Worm (Caenorhabditis elegans) whole organism, L4 larva: ENCODE measurements around the gene F22B7.3.

ENCODE experiments used
- F49E8.2 ChIP-seq: sonication (generic microtip); optimal IDR thresholded peaks from 2 replicates; lab custom pipeline; 2016; ENCODE audit warnings: missing compliant biosample characterization, mild to moderate bottlenecking, missing genetic modification characterization, borderline replicate concordance
- T20F7.1 ChIP-seq: fragments of 200-800 bp; sonication (Bioruptor generic); optimal IDR thresholded peaks from 2 replicates; lab custom pipeline; 2018; ENCODE audit warnings: mild to moderate bottlenecking, missing genetic modification characterization, missing compliant biosample characterization
- Y105C5A.15 ChIP-seq: fragments of 200-800 bp; sonication (Bioruptor generic); IDR thresholded peaks from 2 replicates; pipeline ENCODE4 v1.3.6; 2022; ENCODE audit warnings: missing genetic modification characterization, missing compliant biosample characterization
- Y75B8A.6 ChIP-seq: fragments of 200-800 bp; sonication (Bioruptor generic); IDR thresholded peaks from 2 replicates; pipeline ENCODE4 v1.3.6; 2022; ENCODE audit warnings: missing genetic modification reagents, missing genetic modification characterization, missing compliant biosample characterization
- ZK546.5 ChIP-seq, 2 experiments: sonication (generic microtip); optimal IDR thresholded peaks; 2 replicates each; lab custom pipeline; 2017; ENCODE audit warnings: missing biosample characterization in 2 of 2, missing genetic modification characterization in 2 of 2
- aha-1 ChIP-seq: fragments of 150-350 bp; peaks from one replicate; lab custom pipeline; 2014; ENCODE audit warnings: missing biosample characterization, missing genetic modification characterization
- ceh-32 ChIP-seq: sonication (generic microtip); optimal IDR thresholded peaks from 2 replicates; lab custom pipeline; 2016; ENCODE audit warnings: mild to moderate bottlenecking, missing genetic modification characterization, missing compliant biosample characterization; ENCODE audit not compliant: poor library complexity
- ctbp-1 ChIP-seq: fragments of 200-800 bp; sonication (Bioruptor generic); IDR thresholded peaks from 2 replicates; pipeline ENCODE4 v1.3.6; 2022; ENCODE audit warnings: missing genetic modification reagents, missing genetic modification characterization, missing compliant biosample characterization
- daf-8 ChIP-seq: fragments of 200-800 bp; sonication (Bioruptor generic); IDR thresholded peaks from 2 replicates; pipeline ENCODE4 v1.3.6; 2022; ENCODE audit warnings: missing genetic modification characterization, missing compliant biosample characterization
- duxl-1 ChIP-seq: sonication (generic microtip); optimal IDR thresholded peaks from 2 replicates; lab custom pipeline; 2016; ENCODE audit warnings: mild to moderate bottlenecking, missing genetic modification characterization, moderate library complexity, missing compliant biosample characterization; ENCODE audit not compliant: poor library complexity
- fos-1 ChIP-seq: fragments of 150-350 bp; optimal IDR thresholded peaks from 2 replicates; lab custom pipeline; 2014; ENCODE audit warnings: missing biosample characterization, missing genetic modification characterization
- hif-1 ChIP-seq, 2 experiments: sonication (generic microtip); optimal IDR thresholded peaks; 2 replicates each; lab custom pipeline; 2016 to 2017; ENCODE audit warnings: missing compliant biosample characterization in 2 of 2, missing genetic modification characterization in 2 of 2, missing genetic modification reagents in 2 of 2, missing genotype in 2 of 2, mild to moderate bottlenecking in 1 of 2
- hlh-11 ChIP-seq: fragments of 200-800 bp; sonication (Bioruptor generic); optimal IDR thresholded peaks from 2 replicates; lab custom pipeline; 2018; ENCODE audit warnings: mild to moderate bottlenecking, missing genetic modification characterization, missing compliant biosample characterization
- lin-38 ChIP-seq: fragments of 200-800 bp; sonication (Bioruptor generic); IDR thresholded peaks from 2 replicates; pipeline ENCODE4 v1.3.6; 2022; ENCODE audit warnings: missing genetic modification reagents, missing genetic modification characterization, missing compliant biosample characterization
- lin-39 ChIP-seq: fragments of 150-350 bp; optimal IDR thresholded peaks from 2 replicates; lab custom pipeline; 2014; ENCODE audit warnings: missing biosample characterization, missing genetic modification reagents, missing genetic modification characterization
- madf-9 ChIP-seq: fragments of 200-800 bp; sonication (Bioruptor generic); conservative IDR thresholded peaks from 2 replicates; pipeline ENCODE4 v1.3.6; 2022; ENCODE audit warnings: missing genetic modification reagents, missing genetic modification characterization, missing compliant biosample characterization
- mdt-29 ChIP-seq: fragments of 200-800 bp; sonication (Bioruptor generic); IDR thresholded peaks from 2 replicates; pipeline ENCODE4 v1.3.6; 2022; ENCODE audit warnings: missing genetic modification reagents, missing genetic modification characterization, missing compliant biosample characterization
- mes-2 ChIP-seq: sonication (generic microtip); optimal IDR thresholded peaks from 2 replicates; lab custom pipeline; 2016; ENCODE audit warnings: missing genotype, mild to moderate bottlenecking, missing genetic modification characterization, missing compliant biosample characterization; ENCODE audit not compliant: poor library complexity, severe bottlenecking
- mxl-2 ChIP-seq: fragments of 200-800 bp; sonication (Bioruptor generic); conservative IDR thresholded peaks from 2 replicates; pipeline ENCODE4 v1.3.6; 2022; ENCODE audit warnings: missing genetic modification reagents, missing genetic modification characterization, missing compliant biosample characterization
- mxl-3 ChIP-seq: fragments of 200-800 bp; sonication (Bioruptor generic); optimal IDR thresholded peaks from 2 replicates; lab custom pipeline; 2018; ENCODE audit warnings: mild to moderate bottlenecking, missing genetic modification characterization, missing compliant biosample characterization
- nhr-25 ChIP-seq: sonication (generic microtip); optimal IDR thresholded peaks from 2 replicates; lab custom pipeline; 2017; ENCODE audit warnings: missing genetic modification characterization, mild to moderate bottlenecking, missing compliant biosample characterization, antibody characterized with exemption, moderate library complexity, borderline replicate concordance; ENCODE audit not compliant: insufficient read depth
- nhr-28 ChIP-seq: fragments of 150-350 bp; optimal IDR thresholded peaks from 2 replicates; lab custom pipeline; 2014; ENCODE audit warnings: missing biosample characterization, missing genetic modification characterization
- pha-4 ChIP-seq, 2 experiments: fragments of 150-350 bp in 1 of 2; fragments of 200-800 bp in 1 of 2; sonication (Bioruptor generic) in 1 of 2; IDR thresholded peaks in 1 of 2; optimal IDR thresholded peaks in 1 of 2; 2 replicates each; pipeline versions ENCODE4 v1.3.6 to Lab custom; 2014 to 2022; ENCODE audit warnings: missing genetic modification characterization in 2 of 2, missing genetic modification reagents in 2 of 2, missing biosample characterization in 1 of 2, missing compliant biosample characterization in 1 of 2
- saeg-2 ChIP-seq: fragments of 200-800 bp; sonication (Bioruptor generic); IDR thresholded peaks from 2 replicates; pipeline ENCODE4 v1.3.6; 2022; ENCODE audit warnings: missing genetic modification reagents, missing genetic modification characterization, missing compliant biosample characterization
- skn-1 ChIP-seq: fragments of 150-350 bp; optimal IDR thresholded peaks from 2 replicates; lab custom pipeline; 2014; ENCODE audit warnings: missing biosample characterization, missing genetic modification characterization
- snpc-4 ChIP-seq: fragments of 150-350 bp; optimal IDR thresholded peaks from 2 replicates; lab custom pipeline; 2014; ENCODE audit warnings: missing biosample characterization, missing genetic modification characterization
- unc-130 ChIP-seq: sonication (generic microtip); optimal IDR thresholded peaks from 2 replicates; lab custom pipeline; 2016; ENCODE audit warnings: missing genetic modification reagents, missing genetic modification characterization, missing compliant biosample characterization
- unc-62 ChIP-seq, 3 experiments: fragments of 150-350 bp in 1 of 3; sonication (generic microtip); optimal IDR thresholded peaks in 2 of 3; peaks in 1 of 3; 1 replicate in 1 of 3; 2 replicates in 2 of 3; lab custom pipeline; 2014 to 2017; ENCODE audit warnings: missing biosample characterization in 3 of 3, missing genetic modification characterization in 3 of 3, missing genetic modification reagents in 3 of 3, missing genotype in 1 of 3
- vab-7 ChIP-seq: fragments of 200-800 bp; sonication (Bioruptor generic); IDR thresholded peaks from 2 replicates; pipeline ENCODE4 v1.3.6; 2022; ENCODE audit warnings: missing genetic modification reagents, missing genetic modification characterization, missing compliant biosample characterization
- zip-2 ChIP-seq: fragments of 150-350 bp; optimal IDR thresholded peaks from 2 replicates; lab custom pipeline; 2014; ENCODE audit warnings: missing biosample characterization, missing genetic modification characterization

Gene F22B7.3

ce11 chrIII:8648589-8648988 is at the start of gene F22B7.3:
Gene F22B7.3, plus strand, starts transcription at chrIII:8648889.
- TF ChIP-seq mdt-29 (GFP tag; lab: Robert Waterston, UW) (no peak), saeg-2 (GFP tag; lab: Robert Waterston, UW) (no peak), unc-62 (GFP tag; optimal IDR thresholded peaks at IDR 0.05 in 1 of 2; lab: Kevin White, UChicago) (peak in 1 of 2 experiments; percentile 38), unc-62 (tag; optimal IDR thresholded peaks at IDR 0.05; lab: Kevin White, UChicago) (no peak)

DNA sequence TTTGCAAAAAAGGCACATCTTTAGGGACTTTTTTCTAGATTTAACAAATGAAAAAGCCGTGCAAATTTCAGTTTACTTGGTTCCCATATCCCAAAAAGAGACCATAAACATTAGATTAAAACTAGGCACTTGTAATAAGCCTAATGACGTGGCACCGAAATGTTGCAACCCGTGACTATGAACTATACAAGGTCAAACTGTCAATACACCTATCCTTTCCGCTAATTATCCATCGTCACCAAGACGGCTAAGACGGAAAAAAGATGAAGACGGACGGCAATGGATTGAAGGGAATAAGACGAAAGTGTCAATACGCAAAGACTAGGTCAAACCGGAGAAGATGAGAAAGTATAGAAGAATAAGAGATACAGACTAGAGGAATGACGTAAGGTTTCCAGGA is 49.7 kb upstream of the F22B7.3 start:
- no peak for TF ChIP-seq T20F7.1 (GFP tag; lab: Kevin White, UChicago)
- TF ChIP-seq aha-1 (tag; lab: Kevin White, UChicago), result peak; percentile 1
- peak; percentile 38 for TF ChIP-seq nhr-28 (tag; lab: Kevin White, UChicago)
- no peak for TF ChIP-seq ctbp-1 (GFP tag; lab: Robert Waterston, UW)
- TF ChIP-seq hlh-11, result peak; percentile 4
- TF ChIP-seq unc-62 (GFP tag; optimal IDR thresholded peaks at IDR 0.05 in 1 of 2; lab: Kevin White, UChicago), result peak in 1 of 2 experiments; percentile 50
- TF ChIP-seq unc-62 (tag; optimal IDR thresholded peaks at IDR 0.05; lab: Kevin White, UChicago), result no peak
- peak; percentile 26 for TF ChIP-seq nhr-25 (tag; lab: Kevin White, UChicago)
- TF ChIP-seq, all 104 proteins: peak for 5

ce11 chrIII:8602148-8602547 is 46.5 kb upstream of the F22B7.3 start:
- TF ChIP-seq Y75B8A.6 (GFP tag; lab: Robert Waterston, UW) (no peak), mxl-3 (GFP tag; lab: Kevin White, UChicago) (no peak), duxl-1 (no peak), unc-130 (GFP tag; lab: Kevin White, UChicago) (no peak), lin-38 (GFP tag; lab: Robert Waterston, UW) (no peak), ZK546.5 (tag; optimal IDR thresholded peaks at IDR 0.05; lab: Kevin White, UChicago) (no peak)

DNA sequence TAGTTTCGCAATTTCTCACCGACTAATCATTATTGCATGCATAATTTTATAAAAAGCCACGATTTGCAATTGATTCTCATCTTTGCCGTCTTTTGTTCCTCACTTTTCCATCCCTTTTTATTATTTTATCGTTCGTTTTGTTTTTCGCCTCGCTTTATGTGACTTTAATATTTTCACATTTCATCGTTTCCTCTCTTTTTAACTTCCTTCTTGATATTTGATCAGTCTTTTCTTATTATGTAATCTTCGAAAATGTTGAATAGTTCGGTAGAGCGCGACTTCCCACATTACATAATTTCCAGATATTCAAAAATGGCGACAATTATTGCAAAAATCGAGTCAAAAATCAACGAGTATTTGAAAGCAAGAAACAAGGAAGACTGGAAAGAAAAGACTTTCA is 43.2 kb upstream of the F22B7.3 start, which contains the start of gene C06E1.1:
Gene C06E1.1, plus strand, starts transcription at position 301 of the 400 bp plus-strand sequence.
- TF ChIP-seq F49E8.2 (tag; lab: Kevin White, UChicago), result no peak
- peak in 1 of 2 experiments; percentile 56 for TF ChIP-seq unc-62 (GFP tag; optimal IDR thresholded peaks at IDR 0.05 in 1 of 2; lab: Kevin White, UChicago)
- TF ChIP-seq unc-62 (tag; optimal IDR thresholded peaks at IDR 0.05; lab: Kevin White, UChicago), result no peak

DNA sequence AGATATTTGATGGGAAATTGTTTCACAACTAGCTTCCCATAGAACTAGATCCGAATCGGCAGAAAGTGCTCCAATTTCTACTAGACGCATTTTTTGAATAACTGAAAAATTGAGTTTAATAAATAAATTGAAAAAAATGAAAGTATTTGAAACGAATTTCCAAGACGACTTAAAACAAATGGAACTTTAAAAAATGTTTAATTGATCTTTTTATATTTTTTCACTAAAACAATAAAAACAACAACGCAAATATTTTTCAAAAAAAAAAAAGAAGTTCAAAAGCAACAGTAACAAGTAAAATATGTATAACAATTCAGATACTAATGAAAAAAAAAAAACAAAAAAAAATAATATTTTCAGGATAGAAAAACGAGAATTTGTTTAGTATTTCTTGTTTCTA is 39.0 kb upstream of the F22B7.3 start, which contains the start of gene C06E1.9:
Gene C06E1.9, minus strand, starts transcription at position 101 of the 400 bp plus-strand sequence.
- TF ChIP-seq mes-2 (no peak), lin-39 (tag; lab: Kevin White, UChicago) (no peak), snpc-4 (tag; lab: Kevin White, UChicago) (no peak), mxl-2 (GFP tag; lab: Robert Waterston, UW) (no peak), vab-7 (no peak), ceh-32 (no peak), F49E8.2 (tag; lab: Kevin White, UChicago) (no peak), mxl-3 (GFP tag; lab: Kevin White, UChicago) (no peak), Y105C5A.15 (GFP tag; lab: Robert Waterston, UW) (no peak), madf-9 (no peak), unc-62 (GFP tag; optimal IDR thresholded peaks at IDR 0.05 in 1 of 2; lab: Kevin White, UChicago) (no peak), unc-62 (tag; optimal IDR thresholded peaks at IDR 0.05; lab: Kevin White, UChicago) (no peak), fos-1 (tag; lab: Kevin White, UChicago) (no peak), pha-4 (GFP tag; IDR thresholded peaks at IDR 0.05; lab: Robert Waterston, UW) (no peak), pha-4 (tag; optimal IDR thresholded peaks at IDR 0.05; lab: Kevin White, UChicago) (no peak), hif-1 (tag; optimal IDR thresholded peaks at IDR 0.05; lab: Kevin White, UChicago) (no peak)

DNA sequence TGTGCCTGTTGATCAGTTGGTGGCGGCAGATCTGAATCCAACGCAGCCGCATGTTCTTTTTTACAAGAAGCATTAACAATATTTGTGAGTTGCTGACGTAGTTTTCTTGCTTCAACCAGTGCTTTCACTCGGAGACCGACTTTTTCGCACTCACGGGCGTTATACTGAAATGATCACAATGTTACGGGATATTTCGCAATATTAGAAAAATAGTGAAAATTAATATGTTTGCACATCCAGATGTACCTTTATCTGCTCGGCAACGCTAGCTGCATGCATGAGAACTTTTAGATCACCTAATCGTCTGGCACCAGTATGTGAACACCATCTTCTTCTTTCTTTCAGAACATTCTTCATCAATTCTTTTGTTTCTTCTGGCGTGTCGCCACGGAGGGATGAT is 37.4 kb upstream of the F22B7.3 start:
- TF ChIP-seq zip-2 (tag; lab: Kevin White, UChicago) (peak; percentile 76), skn-1 (tag; lab: Kevin White, UChicago) (no peak), daf-8 (GFP tag; lab: Robert Waterston, UW) (no peak)
